Fruit fly (Drosophila melanogaster): Measurements from ENCODE around the gene ush.

The ush gene

dm6 chr2L:470336-470934 lies 5.6 kb upstream of the ush start:
- peak; percentile 82 for TF ChIP-seq pan (optimal IDR thresholded peaks at IDR 0.05)
- no peak for TF ChIP-seq psq (optimal IDR thresholded peaks at IDR 0.05)

DNA sequence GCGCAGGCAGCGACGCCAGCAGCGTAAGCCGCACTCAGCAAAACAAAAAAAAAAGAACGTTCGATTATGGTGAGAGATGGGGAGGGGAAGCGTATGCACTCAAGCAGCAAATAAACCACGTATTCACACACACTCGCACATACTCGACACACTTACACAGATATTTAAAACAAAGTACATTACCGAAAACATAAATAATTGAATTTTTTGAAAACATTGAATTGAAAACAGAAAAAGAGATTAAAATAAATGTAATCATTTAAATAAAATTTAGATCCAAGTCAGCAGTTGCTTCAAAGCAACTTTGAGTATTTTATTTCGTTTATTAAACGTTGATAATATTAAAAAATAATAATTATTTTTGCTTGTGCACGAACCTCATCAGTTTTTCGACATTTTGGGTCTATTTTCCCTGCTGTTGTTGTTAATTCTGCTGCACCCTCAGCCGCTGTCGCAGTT lies 5.0 kb upstream of the ush start:
- no peak for TF ChIP-seq usp (GFP tag; optimal IDR thresholded peaks at IDR 0.05)
- no peak for TF ChIP-seq psq (optimal IDR thresholded peaks at IDR 0.05)
- TF ChIP-seq pan (optimal IDR thresholded peaks at IDR 0.05) = no peak
- no peak for TF ChIP-seq EcR (GFP tag; optimal IDR thresholded peaks at IDR 0.05)
- TF ChIP-seq Dll (optimal IDR thresholded peaks at IDR 0.05) = no peak
- TF ChIP-seq CG8478 (optimal IDR thresholded peaks at IDR 0.05) = no peak

DNA sequence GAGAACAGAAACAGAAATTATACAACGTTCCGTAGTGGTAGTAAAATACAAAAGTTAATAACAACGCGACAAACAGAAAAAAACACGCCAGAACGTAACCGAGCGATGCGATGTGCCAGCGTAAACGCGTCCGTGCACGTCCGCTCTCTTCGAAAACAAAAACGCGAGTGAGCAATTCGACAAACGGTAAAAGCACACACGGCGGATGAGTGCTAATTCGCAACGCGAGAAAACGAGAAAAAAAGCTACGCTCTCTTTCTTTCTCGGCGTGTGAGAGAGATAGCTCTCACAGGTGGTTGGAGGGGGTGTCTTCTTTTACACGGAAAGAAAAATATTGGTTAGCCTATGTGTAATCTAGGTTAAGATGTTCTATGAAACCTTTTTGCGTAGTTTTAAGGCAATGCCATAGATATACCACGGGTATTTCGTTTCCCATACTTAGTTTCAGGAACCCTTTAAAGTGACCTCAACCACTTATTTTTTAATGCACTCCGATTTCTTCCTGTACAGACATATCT lies 3.9 kb upstream of the ush start, which contains the start of gene CG4297:
Gene CG4297 (minus strand): TSS at position 128 of the 518 bp plus-strand sequence.
- peak; percentile 85 for TF ChIP-seq Dll (optimal IDR thresholded peaks at IDR 0.05)
- no peak for TF ChIP-seq pan (optimal IDR thresholded peaks at IDR 0.05)

dm6 chr2L:472829-473228 lies 3.2 kb upstream of the ush start, which contains the start of gene MED15:
Gene MED15, plus strand, starts transcription at chr2L:473013.
- no peak for TF ChIP-seq CG8478 (optimal IDR thresholded peaks at IDR 0.05)
- TF ChIP-seq psq (optimal IDR thresholded peaks at IDR 0.05) = no peak
- no peak for TF ChIP-seq EcR (GFP tag; optimal IDR thresholded peaks at IDR 0.05)
- no peak for TF ChIP-seq pan (optimal IDR thresholded peaks at IDR 0.05)
- TF ChIP-seq Dll (optimal IDR thresholded peaks at IDR 0.05) = no peak
- TF ChIP-seq usp (GFP tag; optimal IDR thresholded peaks at IDR 0.05) = no peak

dm6 chr2L:478173-478572 lies 2.2 kb downstream of the ush start:
- TF ChIP-seq EcR (GFP tag; optimal IDR thresholded peaks at IDR 0.05) (peak in 1 of 2 experiments; percentile 75), CG8478 (optimal IDR thresholded peaks at IDR 0.05) (no peak)

- TF ChIP-seq usp (GFP tag; optimal IDR thresholded peaks at IDR 0.05) (no peak), pan (optimal IDR thresholded peaks at IDR 0.05) (no peak), CG8478 (optimal IDR thresholded peaks at IDR 0.05) (peak; percentile 37), EcR (GFP tag; optimal IDR thresholded peaks at IDR 0.05) (peak in 1 of 2 experiments; percentile 21)
Measured at dm6 chr2L:478749-479482, 2.9 kb downstream of the ush start.

- TF ChIP-seq psq (optimal IDR thresholded peaks at IDR 0.05) = no peak
- peak; percentile 2 for TF ChIP-seq Dll (optimal IDR thresholded peaks at IDR 0.05)
- TF ChIP-seq CG8478 (optimal IDR thresholded peaks at IDR 0.05) = no peak
- no peak for TF ChIP-seq usp (GFP tag; optimal IDR thresholded peaks at IDR 0.05)
- peak in 1 of 2 experiments; percentile 61 for TF ChIP-seq EcR (GFP tag; optimal IDR thresholded peaks at IDR 0.05)
- no peak for TF ChIP-seq pan (optimal IDR thresholded peaks at IDR 0.05)
Measured at dm6 chr2L:479483-480195, 3.6 kb downstream of the ush start, which contains the start of gene cbt. Gene cbt, minus strand, starts transcription at chr2L:479688.

dm6 chr2L:480196-480511 lies 4.1 kb downstream of the ush start:
- TF ChIP-seq Dll (optimal IDR thresholded peaks at IDR 0.05) (no peak), usp (GFP tag; optimal IDR thresholded peaks at IDR 0.05) (no peak), pan (optimal IDR thresholded peaks at IDR 0.05) (no peak), psq (optimal IDR thresholded peaks at IDR 0.05) (no peak), EcR (GFP tag; optimal IDR thresholded peaks at IDR 0.05) (no peak), CG8478 (optimal IDR thresholded peaks at IDR 0.05) (no peak)

DNA sequence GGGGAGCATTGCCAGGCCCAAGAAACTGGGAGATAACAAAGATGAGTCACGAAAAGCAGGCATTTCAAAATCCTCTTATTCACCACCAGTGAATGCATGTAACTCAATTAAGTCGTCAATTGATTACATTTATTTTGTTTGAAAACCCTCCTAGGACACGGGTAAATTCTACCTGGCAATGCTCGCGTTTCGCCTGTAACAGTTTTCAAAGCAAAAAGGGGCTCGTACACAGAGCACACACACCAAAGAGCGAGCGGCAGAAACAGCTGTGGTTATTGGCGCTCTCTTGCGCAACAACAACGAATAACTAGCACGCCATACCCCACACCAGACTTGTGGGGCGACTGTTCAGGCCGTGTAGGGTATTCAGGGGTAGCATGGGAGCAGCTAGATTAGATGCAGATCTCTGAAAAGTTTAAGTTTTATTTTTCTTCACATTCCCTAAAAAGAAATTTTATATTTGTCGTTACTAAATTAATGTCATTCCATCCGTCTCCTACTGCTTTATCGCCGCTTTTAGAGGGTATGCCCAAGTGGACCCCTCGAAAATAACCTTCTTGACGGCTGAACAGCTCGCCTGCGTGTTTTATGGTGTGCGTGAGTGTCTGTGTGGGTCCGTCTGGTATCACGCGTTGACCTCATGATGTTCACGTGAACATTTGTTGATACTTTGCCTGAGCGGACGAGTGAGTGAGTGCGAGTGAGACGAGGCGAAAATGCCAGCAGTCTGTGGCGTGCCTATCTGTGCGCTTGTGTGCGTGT lies 4.8 kb downstream of the ush start:
- TF ChIP-seq usp (GFP tag; optimal IDR thresholded peaks at IDR 0.05) = no peak
- peak; percentile 64 to 87 for TF ChIP-seq EcR (GFP tag; optimal IDR thresholded peaks at IDR 0.05)
- peak; percentile 98 for TF ChIP-seq pan (optimal IDR thresholded peaks at IDR 0.05)
- TF ChIP-seq CG8478 (optimal IDR thresholded peaks at IDR 0.05) = no peak
- TF ChIP-seq Dll (optimal IDR thresholded peaks at IDR 0.05) = no peak
- TF ChIP-seq psq (optimal IDR thresholded peaks at IDR 0.05) = no peak

dm6 chr2L:481400-481756 lies 5.4 kb downstream of the ush start:
- TF ChIP-seq psq (optimal IDR thresholded peaks at IDR 0.05) (no peak), EcR (GFP tag; optimal IDR thresholded peaks at IDR 0.05) (no peak), pan (optimal IDR thresholded peaks at IDR 0.05) (no peak), Dll (optimal IDR thresholded peaks at IDR 0.05) (peak; percentile 23)

DNA sequence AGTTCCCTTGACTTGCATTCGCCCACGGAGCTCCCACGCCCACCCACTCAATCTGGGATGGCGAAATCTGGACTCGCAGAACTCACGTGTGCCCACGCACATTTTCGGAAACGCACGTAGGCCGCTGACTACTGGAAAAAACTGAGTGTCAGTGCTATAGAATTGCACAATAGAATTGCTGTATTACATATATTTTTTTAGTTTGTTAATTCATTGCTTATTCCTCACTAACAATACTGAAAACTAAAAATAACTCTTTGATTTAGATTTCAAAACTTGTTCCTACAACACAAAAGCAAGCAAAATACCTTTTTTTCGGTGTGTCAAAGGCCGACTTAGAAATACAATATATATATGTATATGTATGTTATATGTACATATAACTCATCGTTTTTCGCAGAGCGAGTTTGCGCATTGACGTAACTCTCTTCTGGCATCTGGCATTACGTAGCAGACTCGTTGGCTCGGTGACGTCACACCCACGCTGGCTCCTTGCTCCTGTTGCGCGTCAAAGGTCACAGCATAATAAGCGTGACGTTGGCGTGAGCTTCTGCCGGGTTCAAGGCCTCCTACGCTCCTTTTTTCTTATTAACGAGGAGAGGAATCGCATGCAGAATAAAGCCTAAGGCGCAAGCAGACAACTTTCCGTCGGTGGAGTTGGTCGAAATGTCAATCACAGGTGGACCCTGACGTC lies 5.9 kb downstream of the ush start:
- TF ChIP-seq EcR (GFP tag; optimal IDR thresholded peaks at IDR 0.05) (no peak), pan (optimal IDR thresholded peaks at IDR 0.05) (no peak), CG8478 (optimal IDR thresholded peaks at IDR 0.05) (no peak), usp (GFP tag; optimal IDR thresholded peaks at IDR 0.05) (no peak), psq (optimal IDR thresholded peaks at IDR 0.05) (no peak), Dll (optimal IDR thresholded peaks at IDR 0.05) (no peak)
